Worm (Caenorhabditis elegans) whole organism, young adult: Measurements from ENCODE around the gene T24H10.5.

Experiments used
- C06A6.2 ChIP-seq: fragments of 200-800 bp; sonication (Bioruptor generic); conservative IDR thresholded peaks from 2 replicates; pipeline ENCODE4 v1.3.6; 2022; ENCODE audit warnings: missing genetic modification characterization, missing compliant biosample characterization
- F23B12.7 ChIP-seq: sonication (generic microtip); optimal IDR thresholded peaks from 2 replicates; lab custom pipeline; 2017; ENCODE audit warnings: missing genetic modification characterization, mild to moderate bottlenecking, missing compliant biosample characterization, antibody characterized with exemption, moderate library complexity; ENCODE audit not compliant: insufficient read depth
- F33H1.4 ChIP-seq: fragments of 200-800 bp; sonication (Bioruptor generic); IDR thresholded peaks from 2 replicates; pipeline ENCODE4 v1.3.6; 2022; ENCODE audit warnings: missing genetic modification reagents, missing genetic modification characterization, missing compliant biosample characterization
- F37B4.10 ChIP-seq: fragments of 200-800 bp; sonication (Bioruptor generic); IDR thresholded peaks from 2 replicates; pipeline ENCODE4 v1.3.6; 2022; ENCODE audit warnings: missing genetic modification characterization, missing compliant biosample characterization
- F55B11.4 ChIP-seq: sonication (generic microtip); optimal IDR thresholded peaks from 2 replicates; lab custom pipeline; 2016; ENCODE audit warnings: missing compliant biosample characterization, missing genetic modification characterization, borderline replicate concordance; ENCODE audit not compliant: insufficient read depth
- ZK185.1 ChIP-seq: sonication (generic microtip); optimal IDR thresholded peaks from 2 replicates; lab custom pipeline; 2016; ENCODE audit warnings: mild to moderate bottlenecking, missing genetic modification characterization, missing compliant biosample characterization; ENCODE audit not compliant: poor library complexity, severe bottlenecking
- ama-1 ChIP-seq, 3 experiments: fragments of 150-350 bp in 1 of 3; sonication (generic microtip) in 2 of 3; optimal IDR thresholded peaks; 2 replicates each; lab custom pipeline; 2014 to 2018; ENCODE audit warnings: missing biosample characterization in 2 of 3, missing genetic modification characterization in 2 of 3, missing genetic modification reagents in 2 of 3
- aptf-3 ChIP-seq: fragments of 200-800 bp; sonication (Bioruptor generic); IDR thresholded peaks from 2 replicates; pipeline ENCODE4 v1.3.6; 2022; ENCODE audit warnings: missing genetic modification characterization, missing compliant biosample characterization
- atf-7 ChIP-seq: sonication (generic microtip); optimal IDR thresholded peaks from 2 replicates; lab custom pipeline; 2017; ENCODE audit warnings: mild to moderate bottlenecking, missing genetic modification characterization, missing compliant biosample characterization
- attf-6 ChIP-seq: fragments of 200-800 bp; sonication (Bioruptor generic); IDR thresholded peaks from 2 replicates; pipeline ENCODE4 v1.3.6; 2022; ENCODE audit warnings: missing genetic modification reagents, missing genetic modification characterization, missing compliant biosample characterization
- ccch-3 ChIP-seq: fragments of 200-800 bp; sonication (Bioruptor generic); optimal IDR thresholded peaks from 2 replicates; lab custom pipeline; 2018; ENCODE audit warnings: mild to moderate bottlenecking, missing genetic modification characterization, missing compliant biosample characterization
- ceh-27 ChIP-seq: fragments of 200-800 bp; sonication (Bioruptor generic); optimal IDR thresholded peaks from 2 replicates; lab custom pipeline; 2018; ENCODE audit warnings: mild to moderate bottlenecking, missing genetic modification characterization, moderate library complexity, missing compliant biosample characterization
- ceh-40 ChIP-seq: fragments of 200-800 bp; sonication (Bioruptor generic); IDR thresholded peaks from 2 replicates; pipeline ENCODE4 v1.3.6; 2022; ENCODE audit warnings: missing genetic modification characterization, missing compliant biosample characterization
- dox-1 ChIP-seq: fragments of 200-800 bp; sonication (Bioruptor generic); IDR thresholded peaks from 2 replicates; pipeline ENCODE4 v1.3.6; 2022; ENCODE audit warnings: missing genetic modification reagents, missing genetic modification characterization, missing compliant biosample characterization
- dpff-1 ChIP-seq: sonication (generic microtip); optimal IDR thresholded peaks from 2 replicates; lab custom pipeline; 2017; ENCODE audit warnings: mild to moderate bottlenecking, missing genetic modification characterization, missing compliant biosample characterization
- efl-1 ChIP-seq: fragments of 150-350 bp; optimal IDR thresholded peaks from 2 replicates; lab custom pipeline; 2014; ENCODE audit warnings: missing biosample characterization, missing genetic modification reagents, missing genetic modification characterization
- egl-18 ChIP-seq: fragments of 200-800 bp; sonication (Bioruptor generic); IDR thresholded peaks from 2 replicates; pipeline ENCODE4 v1.3.6; 2022; ENCODE audit warnings: missing genetic modification reagents, missing genetic modification characterization, missing compliant biosample characterization
- ets-4 ChIP-seq: fragments of 200-800 bp; sonication (Bioruptor generic); optimal IDR thresholded peaks from 2 replicates; lab custom pipeline; 2018; ENCODE audit warnings: mild to moderate bottlenecking, missing genetic modification characterization, missing compliant biosample characterization
- gei-17 ChIP-seq: fragments of 200-800 bp; sonication (Bioruptor generic); optimal IDR thresholded peaks from 2 replicates; lab custom pipeline; 2018; ENCODE audit warnings: mild to moderate bottlenecking, missing genetic modification characterization, missing compliant biosample characterization
- him-1 ChIP-seq: sonication (generic microtip); optimal IDR thresholded peaks from 2 replicates; lab custom pipeline; 2016; ENCODE audit warnings: missing genotype, missing genetic modification reagents, missing genetic modification characterization, missing compliant biosample characterization
- hmg-1.2 ChIP-seq: fragments of 200-800 bp; sonication (Bioruptor generic); IDR thresholded peaks from 2 replicates; pipeline ENCODE4 v1.3.6; 2022; ENCODE audit warnings: missing genetic modification reagents, missing genetic modification characterization, missing compliant biosample characterization
- hsf-1 ChIP-seq: fragments of 200-800 bp; sonication (Bioruptor generic); IDR thresholded peaks from 2 replicates; pipeline ENCODE4 v1.3.6; 2022; ENCODE audit warnings: missing genetic modification reagents, missing genetic modification characterization, missing compliant biosample characterization
- lag-1 ChIP-seq: fragments of 200-800 bp; sonication (Bioruptor generic); IDR thresholded peaks from 2 replicates; pipeline ENCODE4 v1.3.6; 2022; ENCODE audit warnings: missing genetic modification reagents, missing genetic modification characterization, missing compliant biosample characterization
- lin-35 ChIP-seq, 3 experiments: fragments of 150-350 bp in 2 of 3; sonication (generic microtip) in 1 of 3; optimal IDR thresholded peaks; 2 replicates each; lab custom pipeline; 2014 to 2018; ENCODE audit warnings: missing biosample characterization in 3 of 3, missing genetic modification characterization in 3 of 3, missing genetic modification reagents in 3 of 3
- lin-40 ChIP-seq: sonication (generic microtip); optimal IDR thresholded peaks from 2 replicates; lab custom pipeline; 2016; ENCODE audit warnings: missing genetic modification characterization, mild to moderate bottlenecking, missing compliant biosample characterization, missing genotype, missing genetic modification reagents
- madf-10 ChIP-seq: sonication (generic microtip); optimal IDR thresholded peaks from 2 replicates; lab custom pipeline; 2016; ENCODE audit warnings: mild to moderate bottlenecking, missing genetic modification characterization, missing compliant biosample characterization
- madf-6 ChIP-seq: fragments of 200-800 bp; sonication (Bioruptor generic); IDR thresholded peaks from 2 replicates; pipeline ENCODE4 v1.3.6; 2022; ENCODE audit warnings: missing genetic modification reagents, missing genetic modification characterization, missing compliant biosample characterization
- mcd-1 ChIP-seq: fragments of 200-800 bp; sonication (Bioruptor generic); IDR thresholded peaks from 2 replicates; pipeline ENCODE4 v1.3.6; 2022; ENCODE audit warnings: missing genetic modification reagents, missing genetic modification characterization, missing compliant biosample characterization
- nhr-80 ChIP-seq: sonication (generic microtip); optimal IDR thresholded peaks from 2 replicates; lab custom pipeline; 2016; ENCODE audit warnings: missing genetic modification characterization, missing compliant biosample characterization
- pbrm-1 ChIP-seq: fragments of 200-800 bp; sonication (Bioruptor generic); IDR thresholded peaks from 2 replicates; pipeline ENCODE4 v1.3.6; 2022; ENCODE audit warnings: missing genetic modification reagents, missing genetic modification characterization, missing compliant biosample characterization
- rcor-1 ChIP-seq: fragments of 200-800 bp; sonication (Bioruptor generic); IDR thresholded peaks from 2 replicates; pipeline ENCODE4 v1.3.6; 2022; ENCODE audit warnings: missing genetic modification reagents, missing genetic modification characterization, missing compliant biosample characterization
- rpc-1 ChIP-seq, 2 experiments: fragments of 150-350 bp in 1 of 2; sonication (generic microtip) in 1 of 2; optimal IDR thresholded peaks; 2 replicates each; lab custom pipeline; 2014 to 2018; ENCODE audit warnings: missing biosample characterization in 1 of 2, missing genetic modification characterization in 1 of 2, missing genetic modification reagents in 1 of 2, missing genotype in 1 of 2
- snpc-3.4 ChIP-seq: sonication (generic microtip); optimal IDR thresholded peaks from 2 replicates; lab custom pipeline; 2017; ENCODE audit warnings: missing genetic modification characterization, mild to moderate bottlenecking, missing compliant biosample characterization, antibody characterized with exemption, moderate library complexity, missing genotype, missing genetic modification reagents
- snpc-4 ChIP-seq, 5 experiments: fragments of 150-350 bp in 1 of 5; sonication (generic microtip) in 4 of 5; optimal IDR thresholded peaks; 2 replicates each; lab custom pipeline; 2014 to 2018; ENCODE audit warnings: missing genetic modification characterization in 5 of 5, missing biosample characterization in 3 of 5, antibody characterized with exemption in 2 of 5, mild to moderate bottlenecking in 2 of 5, missing compliant biosample characterization in 2 of 5, missing genotype in 2 of 5, moderate library complexity in 2 of 5, missing genetic modification reagents in 1 of 5
- sptf-2 ChIP-seq: fragments of 200-800 bp; sonication (Bioruptor generic); optimal IDR thresholded peaks from 2 replicates; lab custom pipeline; 2018; ENCODE audit warnings: mild to moderate bottlenecking, missing genetic modification characterization, missing compliant biosample characterization
- tlf-1 ChIP-seq: fragments of 200-800 bp; sonication (Bioruptor generic); optimal IDR thresholded peaks from 2 replicates; lab custom pipeline; 2018; ENCODE audit warnings: mild to moderate bottlenecking, missing genetic modification characterization, missing compliant biosample characterization
- unc-62 ChIP-seq: fragments of 150-350 bp; optimal IDR thresholded peaks from 2 replicates; lab custom pipeline; 2014; ENCODE audit warnings: missing biosample characterization, missing genetic modification reagents, missing genetic modification characterization
- zfh-2 ChIP-seq: fragments of 200-800 bp; sonication (Bioruptor generic); conservative IDR thresholded peaks from 2 replicates; pipeline ENCODE4 v1.3.6; 2022; ENCODE audit warnings: missing genetic modification reagents, missing genetic modification characterization, missing compliant biosample characterization
- ztf-28 ChIP-seq: fragments of 200-800 bp; sonication (Bioruptor generic); IDR thresholded peaks from 2 replicates; pipeline ENCODE4 v1.3.6; 2022; ENCODE audit warnings: missing genetic modification reagents, missing genetic modification characterization, missing compliant biosample characterization
- ztf-3 ChIP-seq: fragments of 200-800 bp; sonication (Bioruptor generic); optimal IDR thresholded peaks from 2 replicates; lab custom pipeline; 2018; ENCODE audit warnings: mild to moderate bottlenecking, missing genetic modification characterization, missing compliant biosample characterization
- ztf-6 ChIP-seq: fragments of 200-800 bp; sonication (Bioruptor generic); IDR thresholded peaks from 2 replicates; pipeline ENCODE4 v1.3.6; 2022; ENCODE audit warnings: missing genetic modification reagents, missing genetic modification characterization, missing compliant biosample characterization

The T24H10.5 gene

DNA sequence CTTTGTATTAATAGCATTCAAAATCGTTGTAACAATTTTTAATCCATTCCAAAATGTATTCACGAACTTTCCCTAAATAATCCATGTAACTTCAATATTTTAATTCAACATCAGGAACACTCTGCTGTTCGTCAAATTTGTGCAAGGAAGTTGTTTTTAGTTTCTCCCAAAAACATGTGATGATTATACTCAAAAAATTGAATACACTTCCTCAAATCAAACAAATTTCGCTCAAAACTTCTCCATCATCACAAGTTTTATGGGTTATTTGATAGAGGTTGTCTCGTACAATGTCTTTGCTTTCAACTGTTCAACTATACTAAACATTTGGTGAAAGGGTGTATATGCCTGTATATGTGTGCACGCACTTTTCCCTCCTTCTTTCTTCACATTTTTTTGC lies 24.1 kb downstream of the T24H10.5 start:
- TF ChIP-seq zfh-2 (GFP tag; lab: Robert Waterston, UW): no peak
- no peak for TF ChIP-seq unc-62
- peak; percentile 12 for TF ChIP-seq nhr-80 (tag; lab: Kevin White, UChicago)
- no peak for TF ChIP-seq snpc-4 (GFP tag; optimal IDR thresholded peaks at IDR 0.05; lab: Kevin White, UChicago)
- no peak for TF ChIP-seq snpc-4 (tag; optimal IDR thresholded peaks at IDR 0.05; lab: Kevin White, UChicago)

ce11 chrII:9126965-9127364 lies 26.1 kb downstream of the T24H10.5 start:
- TF ChIP-seq dpff-1 (tag; lab: Kevin White, UChicago) (no peak), rcor-1 (GFP tag; lab: Robert Waterston, UW) (no peak), F33H1.4 (GFP tag; lab: Robert Waterston, UW) (no peak), ztf-28 (GFP tag; lab: Robert Waterston, UW) (no peak), unc-62 (no peak), ccch-3 (GFP tag; lab: Kevin White, UChicago) (no peak), ceh-27 (no peak), him-1 (no peak), snpc-4 (GFP tag; optimal IDR thresholded peaks at IDR 0.05; lab: Kevin White, UChicago) (no peak), snpc-4 (tag; optimal IDR thresholded peaks at IDR 0.05; lab: Kevin White, UChicago) (no peak), aptf-3 (GFP tag; lab: Robert Waterston, UW) (no peak), zfh-2 (GFP tag; lab: Robert Waterston, UW) (no peak), ztf-3 (no peak), ets-4 (GFP tag; lab: Kevin White, UChicago) (no peak), ceh-40 (GFP tag; lab: Robert Waterston, UW) (no peak), ZK185.1 (tag; lab: Kevin White, UChicago) (no peak)

DNA sequence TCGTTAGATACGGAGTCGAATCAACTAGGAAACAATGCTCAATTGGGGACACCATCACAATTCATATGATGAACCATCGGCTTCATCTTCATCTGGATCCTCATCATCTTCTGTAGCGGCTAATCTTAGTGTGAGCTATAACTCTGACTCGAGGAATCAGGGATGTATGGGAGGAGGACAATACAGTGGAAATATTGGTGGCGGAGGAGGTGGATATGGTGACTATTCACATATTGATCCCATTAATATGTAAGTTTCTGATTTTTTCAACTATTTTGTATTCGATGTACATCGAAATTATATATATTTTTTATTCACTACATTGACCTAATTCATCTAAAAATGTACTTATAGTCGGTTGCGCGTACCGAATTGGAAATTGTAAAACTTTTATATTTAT lies 26.5 kb downstream of the T24H10.5 start:
- no peak for TF ChIP-seq ZK185.1 (tag; lab: Kevin White, UChicago)
- TF ChIP-seq unc-62: no peak
- no peak for TF ChIP-seq madf-6 (GFP tag; lab: Robert Waterston, UW)
- no peak for TF ChIP-seq F37B4.10 (GFP tag; lab: Robert Waterston, UW)
- no peak for TF ChIP-seq tlf-1 (GFP tag; lab: Kevin White, UChicago)
- no peak for TF ChIP-seq hmg-1.2 (GFP tag; lab: Robert Waterston, UW)
- no peak for TF ChIP-seq pbrm-1 (GFP tag; lab: Robert Waterston, UW)
- no peak for TF ChIP-seq snpc-3.4 (tag; lab: Kevin White, UChicago)
- TF ChIP-seq mcd-1 (GFP tag; lab: Robert Waterston, UW): no peak
- no peak for TF ChIP-seq ztf-6 (GFP tag; lab: Robert Waterston, UW)
- TF ChIP-seq F55B11.4: no peak
- no peak for TF ChIP-seq C06A6.2
- no peak for TF ChIP-seq hsf-1 (GFP tag; lab: Robert Waterston, UW)
- no peak for TF ChIP-seq gei-17 (GFP tag; lab: Kevin White, UChicago)
- TF ChIP-seq nhr-80 (tag; lab: Kevin White, UChicago): no peak
- no peak for TF ChIP-seq lag-1 (GFP tag; lab: Robert Waterston, UW)

- TF ChIP-seq dox-1 (GFP tag; lab: Robert Waterston, UW) (peak; percentile 37; the same call in 1 of the 2 replicates), ama-1 (optimal IDR thresholded peaks at IDR 0.05; lab: Kevin White, UChicago) (no peak), ama-1 (GFP tag; optimal IDR thresholded peaks at IDR 0.05; lab: Kevin White, UChicago) (no peak), sptf-2 (GFP tag; lab: Kevin White, UChicago) (no peak), F23B12.7 (no peak), hmg-1.2 (GFP tag; lab: Robert Waterston, UW) (peak; percentile 51; the same call in 1 of the 2 replicates), lin-40 (tag; lab: Kevin White, UChicago) (peak; percentile 57), egl-18 (GFP tag; lab: Robert Waterston, UW) (0 out of 2 replicates have a peak, but pooled peaks have one; percentile 54), efl-1 (no peak), ztf-3 (no peak), snpc-4 (GFP tag; optimal IDR thresholded peaks at IDR 0.05; lab: Kevin White, UChicago) (no peak), snpc-4 (tag; optimal IDR thresholded peaks at IDR 0.05; lab: Kevin White, UChicago) (no peak), madf-10 (peak; percentile 36), rpc-1 (optimal IDR thresholded peaks at IDR 0.05; lab: Kevin White, UChicago) (peak; percentile 49), rpc-1 (tag; optimal IDR thresholded peaks at IDR 0.05; lab: Kevin White, UChicago) (no peak), atf-7 (peak; percentile 30), lin-35 (GFP tag; optimal IDR thresholded peaks at IDR 0.05; lab: Kevin White, UChicago) (peak in 1 of 3 experiments; percentile 35), F37B4.10 (GFP tag; lab: Robert Waterston, UW) (no peak), gei-17 (GFP tag; lab: Kevin White, UChicago) (peak; percentile 10), attf-6 (GFP tag; lab: Robert Waterston, UW) (no peak)
Measured at ce11 chrII:9128132-9128531, 27.2 kb downstream of the T24H10.5 start.
